Worm (Caenorhabditis elegans) whole organism, L1 larva: ENCODE measurements around the gene sms-5.

Source experiments
- jun-1 ChIP-seq: fragments of 150-350 bp; optimal IDR thresholded peaks from 2 replicates; lab custom pipeline; 2014; ENCODE audit warnings: missing biosample characterization, missing genetic modification reagents, missing genetic modification characterization
- mep-1 ChIP-seq: fragments of 150-350 bp; optimal IDR thresholded peaks from 2 replicates; lab custom pipeline; 2014; ENCODE audit warnings: missing biosample characterization, missing genetic modification characterization
- pag-3 ChIP-seq: sonication (generic microtip); optimal IDR thresholded peaks from 2 replicates; lab custom pipeline; 2017; ENCODE audit warnings: missing genetic modification characterization, mild to moderate bottlenecking, missing compliant biosample characterization, antibody characterized with exemption, borderline replicate concordance; ENCODE audit not compliant: insufficient read depth
- pax-3 ChIP-seq: fragments of 200-800 bp; sonication (Bioruptor generic); optimal IDR thresholded peaks from 2 replicates; lab custom pipeline; 2018; ENCODE audit warnings: mild to moderate bottlenecking, missing genetic modification characterization, moderate library complexity, missing compliant biosample characterization
- unc-62 ChIP-seq: fragments of 150-350 bp; optimal IDR thresholded peaks from 2 replicates; lab custom pipeline; 2014; ENCODE audit warnings: missing biosample characterization, missing genetic modification reagents, missing genetic modification characterization
- ztf-11 ChIP-seq, 2 experiments: sonication (generic microtip); optimal IDR thresholded peaks; 2 replicates each; lab custom pipeline; 2016 to 2017; ENCODE audit warnings: missing genetic modification characterization in 2 of 2, missing biosample characterization in 1 of 2, missing compliant biosample characterization in 1 of 2

ce11 chrII:456371-456770 is 38.9 kb upstream of the sms-5 start:
- no peak for TF ChIP-seq pag-3 (tag; lab: Kevin White, UChicago)
- TF ChIP-seq jun-1 (tag; lab: Kevin White, UChicago), result no peak
- no peak for TF ChIP-seq ztf-11 (tag; optimal IDR thresholded peaks at IDR 0.05; lab: Kevin White, UChicago)
- no peak for TF ChIP-seq unc-62 (GFP tag; lab: Kevin White, UChicago)
- TF ChIP-seq mep-1 (tag; lab: Kevin White, UChicago), result no peak
- TF ChIP-seq pax-3 (tag; lab: Kevin White, UChicago), result no peak
